Fruit fly (Drosophila melanogaster) whole organism, embryonic: ENCODE measurements around the gene SMC3.
A peak's percentile ranks its signal among the peaks of the same experiment; 100 is the strongest.

Source experiments
- Ada2b ChIP-seq: fragments of 200-800 bp; sonication (Bioruptor generic); IDR thresholded peaks from 2 replicates; pipeline ENCODE4 v1.3.6; 2022; ENCODE audit warnings: missing biosample characterization, missing genetic modification characterization
- Atf3 ChIP-seq: fragments of 200-800 bp; sonication (Bioruptor generic); optimal IDR thresholded peaks from 3 replicates; lab custom pipeline; 2016; ENCODE audit warnings: missing biosample characterization, missing genetic modification characterization
- B-H2 ChIP-seq: fragments of 200-800 bp; sonication (Bioruptor generic); optimal IDR thresholded peaks from 2 replicates; lab custom pipeline; 2018; ENCODE audit warnings: missing biosample characterization, mild to moderate bottlenecking, missing genetic modification characterization
- Bgb ChIP-seq: fragments of 200-800 bp; sonication (Bioruptor generic); IDR thresholded peaks from 2 replicates; pipeline ENCODE4 v1.3.6; 2022; ENCODE audit warnings: missing biosample characterization, missing genetic modification characterization; ENCODE audit not compliant: partially characterized antibody
- C15 ChIP-seq: fragments of 200-800 bp; sonication (Bioruptor generic); IDR thresholded peaks from 3 replicates; pipeline ENCODE4 v1.3.6; 2022; ENCODE audit warnings: missing biosample characterization, missing genetic modification characterization
- CG10274 ChIP-seq: fragments of 200-800 bp; sonication (Bioruptor generic); optimal IDR thresholded peaks from 3 replicates; lab custom pipeline; 2017; ENCODE audit warnings: missing biosample characterization, mild to moderate bottlenecking, missing genetic modification characterization
- CG11247 ChIP-seq: fragments of 200-800 bp; sonication (Bioruptor generic); IDR thresholded peaks from 2 replicates; pipeline ENCODE4 v1.3.6; 2022; ENCODE audit warnings: missing biosample characterization, missing genetic modification characterization
- CG12104 ChIP-seq: fragments of 200-800 bp; sonication (Bioruptor generic); optimal IDR thresholded peaks from 3 replicates; lab custom pipeline; 2016; ENCODE audit warnings: missing biosample characterization, missing genetic modification characterization
- CG13123 ChIP-seq: fragments of 200-800 bp; sonication (Bioruptor generic); optimal IDR thresholded peaks from 2 replicates; lab custom pipeline; 2016; ENCODE audit warnings: missing biosample characterization, missing genetic modification characterization
- CG13287 ChIP-seq: fragments of 200-800 bp; sonication (Bioruptor generic); IDR thresholded peaks from 2 replicates; pipeline ENCODE4 v1.3.6; 2022; ENCODE audit warnings: missing biosample characterization, missing genetic modification characterization; ENCODE audit not compliant: partially characterized antibody
- CG14014 ChIP-seq: fragments of 200-800 bp; sonication (Bioruptor generic); IDR thresholded peaks from 2 replicates; pipeline ENCODE4 v1.3.6; 2022; ENCODE audit warnings: missing biosample characterization, missing genetic modification characterization
- CG15514 ChIP-seq: fragments of 200-800 bp; sonication (Bioruptor generic); optimal IDR thresholded peaks from 3 replicates; lab custom pipeline; 2017; ENCODE audit warnings: missing biosample characterization, missing genetic modification characterization, mild to moderate bottlenecking, moderate library complexity, missing genetic modification reagents
- CG1602 ChIP-seq: fragments of 200-800 bp; sonication (Bioruptor generic); optimal IDR thresholded peaks from 3 replicates; lab custom pipeline; 2016; ENCODE audit warnings: missing biosample characterization, missing genetic modification characterization
- CG17361 ChIP-seq: fragments of 200-800 bp; sonication (Bioruptor generic); IDR thresholded peaks from 3 replicates; pipeline ENCODE4 v1.3.6; 2022; ENCODE audit warnings: missing biosample characterization, missing genetic modification characterization
- CG17385 ChIP-seq: fragments of 200-800 bp; sonication (Bioruptor generic); optimal IDR thresholded peaks from 3 replicates; lab custom pipeline; 2018; ENCODE audit warnings: missing biosample characterization, mild to moderate bottlenecking, missing genetic modification characterization
- CG2116 ChIP-seq: fragments of 200-800 bp; sonication (Bioruptor generic); optimal IDR thresholded peaks from 3 replicates; lab custom pipeline; 2018; ENCODE audit warnings: missing biosample characterization, mild to moderate bottlenecking, missing genetic modification characterization
- CG2678 ChIP-seq: fragments of 200-800 bp; sonication (Bioruptor generic); optimal IDR thresholded peaks from 3 replicates; lab custom pipeline; 2019; ENCODE audit warnings: missing biosample characterization, mild to moderate bottlenecking, missing genetic modification characterization, moderate library complexity
- CG30020 ChIP-seq: fragments of 200-800 bp; optimal IDR thresholded peaks from 2 replicates; lab custom pipeline; 2019; ENCODE audit warnings: missing biosample characterization, mild to moderate bottlenecking, missing genetic modification characterization, moderate library complexity
- CG6254 ChIP-seq: fragments of 200-800 bp; sonication (Bioruptor generic); optimal IDR thresholded peaks from 3 replicates; lab custom pipeline; 2017; ENCODE audit warnings: mild to moderate bottlenecking, missing biosample characterization, missing genetic modification reagents, missing genetic modification characterization
- CG7357 ChIP-seq: fragments of 200-800 bp; sonication (Bioruptor generic); IDR thresholded peaks from 3 replicates; pipeline ENCODE4 v1.3.6; 2022; ENCODE audit warnings: missing biosample characterization, missing genetic modification characterization
- CG8478 ChIP-seq: fragments of >200 bp; optimal IDR thresholded peaks from 2 replicates; lab custom pipeline; 2018
- CG9932 ChIP-seq: fragments of 200-800 bp; sonication (Bioruptor generic); IDR thresholded peaks from 2 replicates; pipeline ENCODE4 v1.3.6; 2022; ENCODE audit warnings: missing biosample characterization, missing genetic modification characterization
- CkIIα-i1 ChIP-seq: fragments of 200-800 bp; sonication (Bioruptor generic); IDR thresholded peaks from 2 replicates; pipeline ENCODE4 v1.3.6; 2022; ENCODE audit warnings: missing biosample characterization, missing genetic modification characterization
- Doc2 ChIP-seq: fragments of 200-800 bp; sonication (Bioruptor generic); IDR thresholded peaks from 2 replicates; pipeline ENCODE4 v1.3.6; 2022; ENCODE audit warnings: missing biosample characterization, missing genetic modification characterization
- Fer2 ChIP-seq: fragments of 200-800 bp; sonication (Bioruptor generic); optimal IDR thresholded peaks from 2 replicates; lab custom pipeline; 2018; ENCODE audit warnings: missing biosample characterization, mild to moderate bottlenecking, missing genetic modification characterization, moderate library complexity
- Gsc ChIP-seq: fragments of 200-800 bp; sonication (Bioruptor generic); IDR thresholded peaks from 2 replicates; pipeline ENCODE4 v1.3.6; 2022; ENCODE audit warnings: missing biosample characterization, missing genetic modification characterization
- HmgZ ChIP-seq: fragments of 200-800 bp; sonication (Bioruptor generic); optimal IDR thresholded peaks from 2 replicates; lab custom pipeline; 2018; ENCODE audit warnings: missing biosample characterization, mild to moderate bottlenecking, missing genetic modification characterization
- Hr78 ChIP-seq, 2 experiments: fragments of 200-800 bp in 1 of 2; fragments of >200 bp in 1 of 2; sonication (Bioruptor generic) in 1 of 2; optimal IDR thresholded peaks; 2 replicates each; lab custom pipeline; 2017 to 2019; ENCODE audit warnings: missing biosample characterization in 2 of 2, missing genetic modification characterization in 2 of 2, mild to moderate bottlenecking in 1 of 2, moderate library complexity in 1 of 2
- Lim3 ChIP-seq: fragments of 200-800 bp; sonication (Bioruptor generic); IDR thresholded peaks from 2 replicates; pipeline ENCODE4 v1.3.6; 2022; ENCODE audit warnings: missing biosample characterization, missing genetic modification characterization
- MBD-R2 ChIP-seq: fragments of 200-800 bp; sonication (Bioruptor generic); IDR thresholded peaks from 2 replicates; pipeline ENCODE4 v1.3.6; 2022; ENCODE audit warnings: missing biosample characterization, missing genetic modification characterization
- MESR4 ChIP-seq: fragments of 200-800 bp; sonication (Bioruptor generic); optimal IDR thresholded peaks from 2 replicates; lab custom pipeline; 2018; ENCODE audit warnings: missing biosample characterization, mild to moderate bottlenecking, missing genetic modification characterization, moderate library complexity
- Nf-YC ChIP-seq: fragments of 200-800 bp; optimal IDR thresholded peaks from 3 replicates; lab custom pipeline; 2019; ENCODE audit warnings: missing biosample characterization, mild to moderate bottlenecking, missing genetic modification characterization, moderate library complexity
- br ChIP-seq: fragments of >200 bp; optimal IDR thresholded peaks from 2 replicates; lab custom pipeline; 2017
- btn ChIP-seq: fragments of 200-800 bp; sonication (Bioruptor generic); optimal IDR thresholded peaks from 2 replicates; lab custom pipeline; 2016; ENCODE audit warnings: missing biosample characterization, missing genetic modification characterization
- dan ChIP-seq: fragments of 200-800 bp; sonication (Bioruptor generic); IDR thresholded peaks from 2 replicates; pipeline ENCODE4 v1.3.6; 2022; ENCODE audit warnings: missing biosample characterization, missing genetic modification characterization
- dmrt11E ChIP-seq: fragments of 200-800 bp; sonication (Bioruptor generic); optimal IDR thresholded peaks from 3 replicates; lab custom pipeline; 2018; ENCODE audit warnings: missing biosample characterization, mild to moderate bottlenecking, missing genetic modification characterization, moderate library complexity
- esg ChIP-seq: fragments of 200-800 bp; sonication (Bioruptor generic); conservative IDR thresholded peaks from 2 replicates; pipeline ENCODE4 v1.3.6; 2022; ENCODE audit warnings: missing biosample characterization, missing genetic modification characterization
- exex ChIP-seq: fragments of 200-800 bp; sonication (Bioruptor generic); optimal IDR thresholded peaks from 4 replicates; lab custom pipeline; 2018; ENCODE audit warnings: missing biosample characterization, mild to moderate bottlenecking, missing genetic modification characterization, moderate library complexity
- eyg ChIP-seq: fragments of 200-800 bp; sonication (Bioruptor generic); optimal IDR thresholded peaks from 3 replicates; lab custom pipeline; 2016; ENCODE audit warnings: missing biosample characterization, missing genetic modification characterization
- gem ChIP-seq: fragments of 200-800 bp; sonication (Bioruptor generic); optimal IDR thresholded peaks from 2 replicates; lab custom pipeline; 2019; ENCODE audit warnings: missing biosample characterization, mild to moderate bottlenecking, missing genetic modification characterization, moderate library complexity
- h ChIP-seq: fragments of >200 bp; optimal IDR thresholded peaks from 2 replicates; lab custom pipeline; 2017
- hb ChIP-seq: fragments of 200-800 bp; sonication (Bioruptor generic); IDR thresholded peaks from 3 replicates; pipeline ENCODE4 v1.3.6; 2022; ENCODE audit warnings: missing biosample characterization, missing genetic modification characterization; ENCODE audit not compliant: partially characterized antibody
- lmd ChIP-seq: fragments of 200-800 bp; sonication (Bioruptor generic); IDR thresholded peaks from 2 replicates; pipeline ENCODE4 v1.3.6; 2022; ENCODE audit warnings: missing biosample characterization, missing genetic modification characterization
- nom ChIP-seq: fragments of 200-800 bp; sonication (Bioruptor generic); optimal IDR thresholded peaks from 2 replicates; lab custom pipeline; 2017; ENCODE audit warnings: missing biosample characterization, missing genetic modification characterization, mild to moderate bottlenecking, moderate library complexity, missing genetic modification reagents
- phol ChIP-seq: fragments of 200-800 bp; sonication (Bioruptor generic); optimal IDR thresholded peaks from 3 replicates; lab custom pipeline; 2018; ENCODE audit warnings: missing biosample characterization, mild to moderate bottlenecking, missing genetic modification characterization, moderate library complexity
- row ChIP-seq: fragments of 200-800 bp; sonication (Bioruptor generic); IDR thresholded peaks from 3 replicates; pipeline ENCODE4 v1.3.6; 2022; ENCODE audit warnings: missing biosample characterization, missing genetic modification characterization
- salm ChIP-seq: fragments of 200-800 bp; sonication (Bioruptor generic); optimal IDR thresholded peaks from 2 replicates; lab custom pipeline; 2018; ENCODE audit warnings: missing biosample characterization, mild to moderate bottlenecking, missing genetic modification characterization
- seq ChIP-seq: fragments of 200-800 bp; sonication (Bioruptor generic); IDR thresholded peaks from 2 replicates; pipeline ENCODE4 v1.3.6; 2022; ENCODE audit warnings: missing biosample characterization, missing genetic modification characterization
- ssp ChIP-seq: fragments of 200-800 bp; sonication (Bioruptor generic); IDR thresholded peaks from 2 replicates; pipeline ENCODE4 v1.3.6; 2022; ENCODE audit warnings: missing biosample characterization, missing genetic modification characterization
- zfh1 ChIP-seq: fragments of 200-800 bp; sonication (Bioruptor generic); IDR thresholded peaks from 3 replicates; pipeline ENCODE4 v1.3.6; 2022; ENCODE audit warnings: missing biosample characterization, missing genetic modification characterization

The SMC3 gene

dm6 chrX:16640260-16641100, 47.2 kb upstream of the SMC3 start, which contains the start of the genes SNRPG and mthl1 (continued):
- TF ChIP-seq CG13287 (GFP tag; lab: Robert Waterston, UW), result peak; percentile 73
- TF ChIP-seq CG7357 (GFP tag; lab: Robert Waterston, UW), result peak; percentile 100
- TF ChIP-seq CG6254 (GFP tag; lab: Kevin White, UChicago), result no peak
- TF ChIP-seq CG30020 (tag; lab: Kevin White, UChicago), result peak; percentile 94
- peak; percentile 92 for TF ChIP-seq CG17361 (GFP tag; lab: Robert Waterston, UW)
- peak; percentile 95 for TF ChIP-seq zfh1
- TF ChIP-seq C15 (GFP tag; lab: Robert Waterston, UW), result peak; percentile 77
- peak; percentile 24 for TF ChIP-seq CG10274
- peak; percentile 54 for TF ChIP-seq CG12104 (GFP tag; lab: Kevin White, UChicago)
- TF ChIP-seq CG17385 (GFP tag; lab: Kevin White, UChicago), result peak; percentile 64
- peak; percentile 66 for TF ChIP-seq Fer2
- TF ChIP-seq CG8478 (lab: Kevin White, UChicago), result no peak
- TF ChIP-seq ssp (GFP tag; lab: Robert Waterston, UW), result peak; percentile 99
- TF ChIP-seq seq (GFP tag; lab: Robert Waterston, UW), result peak; percentile 81
- peak; percentile 84 for TF ChIP-seq phol
- peak; percentile 78 for TF ChIP-seq CG2678 (tag; lab: Kevin White, UChicago)
- peak; percentile 84 for TF ChIP-seq Ada2b (GFP tag; lab: Robert Waterston, UW)
- peak; percentile 46 for TF ChIP-seq Nf-YC (tag; lab: Kevin White, UChicago)
- TF ChIP-seq exex (tag; lab: Kevin White, UChicago), result no peak
- no peak for TF ChIP-seq salm
- TF ChIP-seq Hr78 (GFP tag; optimal IDR thresholded peaks at IDR 0.05; lab: Kevin White, UChicago), result no peak
- peak; percentile 37 for TF ChIP-seq HmgZ (tag; lab: Kevin White, UChicago)
- TF ChIP-seq MESR4 (GFP tag; lab: Kevin White, UChicago), result peak; percentile 34
- TF ChIP-seq CG15514 (GFP tag; lab: Kevin White, UChicago), result peak; percentile 71
- TF ChIP-seq Atf3 (GFP tag; lab: Kevin White, UChicago), result peak; percentile 64
- peak; percentile 53; the same call in 1 of the 2 replicates for TF ChIP-seq Doc2 (GFP tag; lab: Robert Waterston, UW)
- no peak for TF ChIP-seq hb (GFP tag; lab: Robert Waterston, UW)
- TF ChIP-seq h (lab: Kevin White, UChicago), result no peak
- TF ChIP-seq CG9932, result peak; percentile 95
- TF ChIP-seq B-H2, result peak; percentile 59
- TF ChIP-seq br (lab: Kevin White, UChicago), result no peak
- TF ChIP-seq CG11247 (GFP tag; lab: Robert Waterston, UW), result peak; percentile 91
- TF ChIP-seq gem (tag; lab: Kevin White, UChicago), result peak; percentile 87
- TF ChIP-seq CG2116 (GFP tag; lab: Kevin White, UChicago), result peak; percentile 70
- peak; percentile 64 for TF ChIP-seq dmrt11E (tag; lab: Kevin White, UChicago)
- peak; percentile 92 for TF ChIP-seq Gsc
- TF ChIP-seq row, result peak; percentile 95
- peak; percentile 95 for TF ChIP-seq lmd (GFP tag; lab: Robert Waterston, UW)
- TF ChIP-seq esg, result peak; percentile 94
- no peak for TF ChIP-seq btn
- peak; percentile 43 for TF ChIP-seq eyg (GFP tag; lab: Kevin White, UChicago)
- peak; percentile 31 for TF ChIP-seq nom (GFP tag; lab: Kevin White, UChicago)
- peak; percentile 94 for TF ChIP-seq CG14014 (GFP tag; lab: Robert Waterston, UW)
- peak; percentile 61; the same call in 1 of the 2 replicates for TF ChIP-seq dan (GFP tag; lab: Robert Waterston, UW)
- peak; percentile 68; the same call in 1 of the 2 replicates for TF ChIP-seq CkIIα-i1 (GFP tag; lab: Robert Waterston, UW)
- TF ChIP-seq CG1602 (GFP tag; lab: Kevin White, UChicago), result peak; percentile 80
- peak; percentile 69 for TF ChIP-seq Bgb (GFP tag; lab: Robert Waterston, UW)
- TF ChIP-seq Lim3 (GFP tag; lab: Robert Waterston, UW), result peak; percentile 70
- peak; percentile 71 for TF ChIP-seq MBD-R2 (GFP tag; lab: Robert Waterston, UW)
- peak; percentile 29 for TF ChIP-seq CG13123 (GFP tag; lab: Kevin White, UChicago)
